Fruit fly (Drosophila melanogaster): ENCODE data around the gene BBS8.

BBS8 gene

DNA sequence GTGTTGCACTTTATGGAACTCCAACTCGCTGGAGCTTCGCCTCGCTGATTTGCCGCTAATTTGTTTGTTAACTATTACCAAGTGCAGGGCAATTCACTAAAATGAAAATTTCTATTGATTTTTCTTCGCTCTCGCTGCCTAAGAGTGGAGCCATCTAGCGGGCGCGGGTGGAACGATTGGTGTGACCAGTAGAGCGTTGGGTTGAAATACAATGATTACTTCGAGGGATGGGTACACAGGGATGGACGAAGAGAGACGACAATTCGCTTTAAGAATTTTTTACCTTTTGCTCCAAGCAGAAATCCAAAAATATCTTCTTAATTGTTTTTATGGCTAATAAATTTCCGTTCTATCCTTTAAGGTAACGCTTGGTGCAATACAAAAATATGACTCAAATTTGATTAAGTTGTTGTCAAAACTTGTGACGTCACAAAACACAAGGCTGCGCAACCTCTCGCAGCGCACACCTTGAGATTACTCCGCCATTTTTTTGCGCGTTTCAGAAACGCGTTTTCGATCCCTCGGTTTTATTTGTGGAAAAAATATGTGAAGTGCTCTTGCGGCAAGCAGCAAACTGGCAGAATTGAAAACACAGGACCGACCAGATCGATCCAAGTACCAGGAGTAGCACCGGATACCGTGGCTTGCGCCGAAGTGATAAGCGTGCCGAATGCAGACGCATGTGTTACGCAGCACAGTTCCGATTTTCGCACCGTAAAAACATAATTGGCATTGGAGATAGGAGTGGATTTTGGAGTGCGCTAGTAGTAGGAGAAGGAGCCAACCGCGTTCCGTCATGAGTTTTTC is 7.9 kb upstream of the BBS8 start, which contains the start of the genes AP-2alpha and ebi (continued):
- no peak for TF ChIP-seq ash1 (GFP tag; optimal IDR thresholded peaks at IDR 0.05)
- no peak for TF ChIP-seq prd (optimal IDR thresholded peaks at IDR 0.05)
- TF ChIP-seq prd (GFP tag; IDR thresholded peaks at IDR 0.05) = peak; percentile 95
- TF ChIP-seq bcd (GFP tag; optimal IDR thresholded peaks at IDR 0.05) = peak; percentile 91
- peak; percentile 81 for TF ChIP-seq CG11695 (GFP tag; IDR thresholded peaks at IDR 0.05)
- peak in 1 of 2 experiments; percentile 58 for TF ChIP-seq eve (GFP tag; optimal IDR thresholded peaks at IDR 0.05)
- TF ChIP-seq Optix (GFP tag; IDR thresholded peaks at IDR 0.05) = peak; percentile 81
- TF ChIP-seq CG7987 (GFP tag; optimal IDR thresholded peaks at IDR 0.05) = no peak
- TF ChIP-seq CrebB (tag; optimal IDR thresholded peaks at IDR 0.05) = peak; percentile 68
- TF ChIP-seq CG12942 (GFP tag; optimal IDR thresholded peaks at IDR 0.05) = peak; percentile 88
- peak; percentile 57 for TF ChIP-seq gcm2 (GFP tag; optimal IDR thresholded peaks at IDR 0.05)
- no peak for TF ChIP-seq run (tag; optimal IDR thresholded peaks at IDR 0.05)
- peak; percentile 58 for TF ChIP-seq Hand (GFP tag; optimal IDR thresholded peaks at IDR 0.05)
- TF ChIP-seq Spps (tag; optimal IDR thresholded peaks at IDR 0.05) = peak; percentile 57
- TF ChIP-seq H15 (GFP tag; IDR thresholded peaks at IDR 0.05) = peak; percentile 77
- TF ChIP-seq CG15011 (GFP tag; optimal IDR thresholded peaks at IDR 0.05) = peak; percentile 61
- TF ChIP-seq CG8924 (tag; optimal IDR thresholded peaks at IDR 0.05) = peak; percentile 90
- peak; percentile 77 for TF ChIP-seq CG18764 (GFP tag; optimal IDR thresholded peaks at IDR 0.05)
- TF ChIP-seq zf30C (GFP tag; optimal IDR thresholded peaks at IDR 0.05) = no peak
- TF ChIP-seq CG6654 (GFP tag; optimal IDR thresholded peaks at IDR 0.05) = peak; percentile 39
- TF ChIP-seq Sox102F (GFP tag; optimal IDR thresholded peaks at IDR 0.05) = no peak
- peak; percentile 82 for TF ChIP-seq CG8765 (GFP tag; IDR thresholded peaks at IDR 0.05)
- TF ChIP-seq maf-S (GFP tag; optimal IDR thresholded peaks at IDR 0.05) = peak; percentile 93
- peak; percentile 92 for TF ChIP-seq esg (GFP tag; conservative IDR thresholded peaks at IDR 0.05)
- TF ChIP-seq gfzf (GFP tag; optimal IDR thresholded peaks at IDR 0.05) = peak; percentile 97
- peak; percentile 92 for TF ChIP-seq CG9797 (GFP tag; optimal IDR thresholded peaks at IDR 0.05)
- TF ChIP-seq Six4 (GFP tag; optimal IDR thresholded peaks at IDR 0.05) = peak; percentile 81
- peak; percentile 63 for TF ChIP-seq Nf-YB (GFP tag; optimal IDR thresholded peaks at IDR 0.05)
- TF ChIP-seq CG3407 (GFP tag; optimal IDR thresholded peaks at IDR 0.05) = peak; percentile 71
- TF ChIP-seq Bteb2 (GFP tag; optimal IDR thresholded peaks at IDR 0.05) = peak; percentile 83
- peak; percentile 94 for TF ChIP-seq CG3847 (GFP tag; IDR thresholded peaks at IDR 0.05)
- peak; percentile 74 for TF ChIP-seq CG30020 (tag; optimal IDR thresholded peaks at IDR 0.05)
- peak; percentile 67 for TF ChIP-seq schlank (tag; optimal IDR thresholded peaks at IDR 0.05)
- TF ChIP-seq Jarid2 (GFP tag; optimal IDR thresholded peaks at IDR 0.05) = peak; percentile 51
- peak; percentile 95 for TF ChIP-seq nmo (GFP tag; optimal IDR thresholded peaks at IDR 0.05)
- peak; percentile 93 for TF ChIP-seq CG9215 (GFP tag; IDR thresholded peaks at IDR 0.05)
- peak; percentile 75 for TF ChIP-seq ttk (GFP tag; IDR thresholded peaks at IDR 0.05)
- peak; percentile 92 for TF ChIP-seq Rfx (GFP tag; IDR thresholded peaks at IDR 0.05)
- no peak for TF ChIP-seq CG31365 (tag; optimal IDR thresholded peaks at IDR 0.05)
- no peak for TF ChIP-seq CG42726 (GFP tag; IDR thresholded peaks at IDR 0.05; ENCODE audit: partially characterized antibody)
- TF ChIP-seq yki (optimal IDR thresholded peaks at IDR 0.05) = no peak
- peak; percentile 24 for TF ChIP-seq CG15073 (GFP tag; optimal IDR thresholded peaks at IDR 0.05)
- TF ChIP-seq HHEX (GFP tag; optimal IDR thresholded peaks at IDR 0.05) = peak; percentile 68
- TF ChIP-seq gsb (GFP tag; IDR thresholded peaks at IDR 0.05) = no peak
- TF ChIP-seq CG1024 (GFP tag; IDR thresholded peaks at IDR 0.05) = 0 out of 2 replicates have a peak, but pooled peaks have one; percentile 24
- peak; percentile 78 for TF ChIP-seq CG15601 (tag; optimal IDR thresholded peaks at IDR 0.05)
- peak; percentile 44 for TF ChIP-seq grn (GFP tag; optimal IDR thresholded peaks at IDR 0.05)
- TF ChIP-seq Ssrp (tag; optimal IDR thresholded peaks at IDR 0.05) = peak; percentile 84
- TF ChIP-seq ranshi (GFP tag; IDR thresholded peaks at IDR 0.05) = peak; percentile 88; the same call in 1 of the 2 replicates
- peak; percentile 58 for TF ChIP-seq MTF-1 (GFP tag; optimal IDR thresholded peaks at IDR 0.05; ENCODE audit: borderline replicate concordance)
